Fruit fly (Drosophila melanogaster) whole organism, embryonic: ENCODE measurements around the gene jagn.

ENCODE experiments used
- Atf3 ChIP-seq: fragments of 200-800 bp; sonication (Bioruptor generic); optimal IDR thresholded peaks from 3 replicates; lab custom pipeline; 2016; ENCODE audit warnings: missing biosample characterization, missing genetic modification characterization
- Bgb ChIP-seq: fragments of 200-800 bp; sonication (Bioruptor generic); IDR thresholded peaks from 2 replicates; pipeline ENCODE4 v1.3.6; 2022; ENCODE audit warnings: missing biosample characterization, missing genetic modification characterization; ENCODE audit not compliant: partially characterized antibody
- CG10959 ChIP-seq: fragments of 200-800 bp; sonication (Bioruptor generic); IDR thresholded peaks from 2 replicates; pipeline ENCODE4 v1.3.6; 2022; ENCODE audit warnings: missing biosample characterization, missing genetic modification characterization
- CG12744 ChIP-seq: fragments of 200-800 bp; sonication (Bioruptor generic); optimal IDR thresholded peaks from 2 replicates; lab custom pipeline; 2016; ENCODE audit warnings: missing biosample characterization, missing genetic modification characterization
- CG13624 ChIP-seq: fragments of 200-800 bp; sonication (Bioruptor generic); optimal IDR thresholded peaks from 2 replicates; lab custom pipeline; 2016; ENCODE audit warnings: missing biosample characterization, missing genetic modification characterization
- CG14014 ChIP-seq: fragments of 200-800 bp; sonication (Bioruptor generic); IDR thresholded peaks from 2 replicates; pipeline ENCODE4 v1.3.6; 2022; ENCODE audit warnings: missing biosample characterization, missing genetic modification characterization
- CG14441 ChIP-seq: fragments of 200-800 bp; sonication (Bioruptor generic); IDR thresholded peaks from 2 replicates; pipeline ENCODE4 v1.3.6; 2022; ENCODE audit warnings: missing biosample characterization, missing genetic modification characterization
- CG17568 ChIP-seq: fragments of 200-800 bp; sonication (Bioruptor generic); optimal IDR thresholded peaks from 2 replicates; lab custom pipeline; 2018; ENCODE audit warnings: missing biosample characterization, mild to moderate bottlenecking, missing genetic modification characterization, moderate library complexity
- CG17829 ChIP-seq: fragments of 200-800 bp; optimal IDR thresholded peaks from 2 replicates; lab custom pipeline; 2019; ENCODE audit warnings: missing biosample characterization, mild to moderate bottlenecking, missing genetic modification characterization, moderate library complexity
- CG18599 ChIP-seq: fragments of 200-800 bp; sonication (Bioruptor generic); optimal IDR thresholded peaks from 3 replicates; lab custom pipeline; 2017; ENCODE audit warnings: missing biosample characterization, missing genetic modification characterization, mild to moderate bottlenecking, moderate library complexity, missing genetic modification reagents
- CG18764 ChIP-seq: fragments of 200-800 bp; sonication (Bioruptor generic); optimal IDR thresholded peaks from 3 replicates; lab custom pipeline; 2016; ENCODE audit warnings: missing biosample characterization, missing genetic modification characterization
- CG2199 ChIP-seq: fragments of 200-800 bp; sonication (Bioruptor generic); IDR thresholded peaks from 3 replicates; pipeline ENCODE4 v1.3.6; 2022; ENCODE audit warnings: missing biosample characterization, missing genetic modification characterization
- CG2202 ChIP-seq: fragments of 200-800 bp; sonication (Bioruptor generic); optimal IDR thresholded peaks from 2 replicates; lab custom pipeline; 2018; ENCODE audit warnings: missing biosample characterization, mild to moderate bottlenecking, missing genetic modification characterization
- CG30020 ChIP-seq: fragments of 200-800 bp; optimal IDR thresholded peaks from 2 replicates; lab custom pipeline; 2019; ENCODE audit warnings: missing biosample characterization, mild to moderate bottlenecking, missing genetic modification characterization, moderate library complexity
- CG34224 ChIP-seq: fragments of 200-800 bp; sonication (Bioruptor generic); IDR thresholded peaks from 3 replicates; pipeline ENCODE4 v1.3.6; 2022; ENCODE audit warnings: missing biosample characterization, missing genetic modification characterization; ENCODE audit not compliant: partially characterized antibody
- CG3838 ChIP-seq: fragments of 200-800 bp; sonication (Bioruptor generic); optimal IDR thresholded peaks from 3 replicates; lab custom pipeline; 2016; ENCODE audit warnings: missing biosample characterization, missing genetic modification characterization
- CG5953 ChIP-seq: fragments of 200-800 bp; sonication (Bioruptor generic); IDR thresholded peaks from 2 replicates; pipeline ENCODE4 v1.3.6; 2022; ENCODE audit warnings: missing biosample characterization, missing genetic modification characterization
- CG6791 ChIP-seq: fragments of 200-800 bp; sonication (Bioruptor generic); IDR thresholded peaks from 3 replicates; pipeline ENCODE4 v1.3.6; 2022; ENCODE audit warnings: missing biosample characterization, missing genetic modification characterization; ENCODE audit not compliant: partially characterized antibody
- CG7271 ChIP-seq: fragments of 200-800 bp; sonication (Bioruptor generic); optimal IDR thresholded peaks from 2 replicates; lab custom pipeline; 2018; ENCODE audit warnings: missing biosample characterization, mild to moderate bottlenecking, missing genetic modification characterization, moderate library complexity
- CG7963 ChIP-seq: fragments of 200-800 bp; sonication (Bioruptor generic); IDR thresholded peaks from 3 replicates; pipeline ENCODE4 v1.3.6; 2022; ENCODE audit warnings: missing biosample characterization, missing genetic modification characterization; ENCODE audit not compliant: partially characterized antibody
- CG9797 ChIP-seq: fragments of 200-800 bp; sonication (Bioruptor generic); optimal IDR thresholded peaks from 3 replicates; lab custom pipeline; 2018; ENCODE audit warnings: missing biosample characterization, mild to moderate bottlenecking, missing genetic modification characterization
- CG9876 ChIP-seq: fragments of 200-800 bp; sonication (Bioruptor generic); optimal IDR thresholded peaks from 2 replicates; lab custom pipeline; 2016; ENCODE audit warnings: missing biosample characterization, missing genetic modification characterization
- Dll ChIP-seq: fragments of 200-800 bp; sonication (Bioruptor generic); IDR thresholded peaks from 4 replicates; pipeline ENCODE4 v1.3.6; 2022; ENCODE audit warnings: missing biosample characterization, missing genetic modification characterization; ENCODE audit not compliant: partially characterized antibody
- Doc2 ChIP-seq: fragments of 200-800 bp; sonication (Bioruptor generic); IDR thresholded peaks from 2 replicates; pipeline ENCODE4 v1.3.6; 2022; ENCODE audit warnings: missing biosample characterization, missing genetic modification characterization
- Drgx ChIP-seq: fragments of 200-800 bp; sonication (Bioruptor generic); IDR thresholded peaks from 2 replicates; pipeline ENCODE4 v1.3.6; 2022; ENCODE audit warnings: missing biosample characterization, missing genetic modification characterization
- E2f1 ChIP-seq: fragments of 200-800 bp; sonication (Bioruptor generic); IDR thresholded peaks from 2 replicates; pipeline ENCODE4 v1.3.6; 2022; ENCODE audit warnings: missing biosample characterization, missing genetic modification characterization
- Fer3 ChIP-seq: fragments of 200-800 bp; sonication (Bioruptor generic); optimal IDR thresholded peaks from 2 replicates; lab custom pipeline; 2018; ENCODE audit warnings: missing biosample characterization, mild to moderate bottlenecking, missing genetic modification characterization, moderate library complexity
- Hey ChIP-seq: fragments of 200-800 bp; sonication (Bioruptor generic); optimal IDR thresholded peaks from 3 replicates; lab custom pipeline; 2018; ENCODE audit warnings: missing biosample characterization, mild to moderate bottlenecking, missing genetic modification characterization
- MESR4 ChIP-seq: fragments of 200-800 bp; sonication (Bioruptor generic); optimal IDR thresholded peaks from 2 replicates; lab custom pipeline; 2018; ENCODE audit warnings: missing biosample characterization, mild to moderate bottlenecking, missing genetic modification characterization, moderate library complexity
- Mad ChIP-seq: fragments of 200-800 bp; sonication (Bioruptor generic); optimal IDR thresholded peaks from 2 replicates; lab custom pipeline; 2016; ENCODE audit warnings: missing biosample characterization, missing genetic modification characterization
- Rx ChIP-seq: fragments of 200-800 bp; sonication (Bioruptor generic); IDR thresholded peaks from 2 replicates; pipeline ENCODE4 v1.3.6; 2022; ENCODE audit warnings: missing biosample characterization, missing genetic modification characterization
- Scr ChIP-seq: fragments of 200-800 bp; sonication (Bioruptor generic); IDR thresholded peaks from 2 replicates; pipeline ENCODE4 v1.3.6; 2022; ENCODE audit warnings: missing biosample characterization, missing genetic modification characterization; ENCODE audit not compliant: partially characterized antibody
- Side ChIP-seq: fragments of 200-800 bp; sonication (Bioruptor generic); optimal IDR thresholded peaks from 2 replicates; lab custom pipeline; 2016; ENCODE audit warnings: missing biosample characterization, missing genetic modification characterization
- Sox102F ChIP-seq: fragments of 200-800 bp; sonication (Bioruptor generic); optimal IDR thresholded peaks from 2 replicates; lab custom pipeline; 2018; ENCODE audit warnings: missing biosample characterization, mild to moderate bottlenecking, missing genetic modification characterization, moderate library complexity
- Usf ChIP-seq: fragments of 200-800 bp; sonication (Bioruptor generic); optimal IDR thresholded peaks from 2 replicates; lab custom pipeline; 2017; ENCODE audit warnings: missing genotype, missing biosample characterization, missing genetic modification characterization
- ab ChIP-seq: fragments of 200-800 bp; sonication (Bioruptor generic); optimal IDR thresholded peaks from 2 replicates; lab custom pipeline; 2016; ENCODE audit warnings: missing biosample characterization, missing genetic modification characterization
- bigmax ChIP-seq: fragments of 200-800 bp; sonication (Bioruptor generic); optimal IDR thresholded peaks from 2 replicates; lab custom pipeline; 2018; ENCODE audit warnings: missing biosample characterization, mild to moderate bottlenecking, missing genetic modification characterization
- bowl ChIP-seq: fragments of 200-800 bp; sonication (Bioruptor generic); IDR thresholded peaks from 2 replicates; pipeline ENCODE4 v1.3.6; 2022; ENCODE audit warnings: missing biosample characterization, missing genetic modification characterization
- chif ChIP-seq, 2 experiments: fragments of 200-800 bp; sonication (Bioruptor generic); optimal IDR thresholded peaks; 3 replicates each; lab custom pipeline; 2016; ENCODE audit warnings: missing biosample characterization in 2 of 2, missing genetic modification characterization in 2 of 2
- corto ChIP-seq: fragments of 200-800 bp; sonication (Bioruptor generic); optimal IDR thresholded peaks from 2 replicates; lab custom pipeline; 2016; ENCODE audit warnings: missing biosample characterization, mild to moderate bottlenecking, missing genetic modification characterization, moderate library complexity
- eve ChIP-seq, 2 experiments: fragments of >200 bp; optimal IDR thresholded peaks; 2 replicates each; lab custom pipeline; 2017; ENCODE audit warnings: missing biosample characterization in 2 of 2, missing genetic modification characterization in 2 of 2
- gce ChIP-seq: fragments of 200-800 bp; sonication (Bioruptor generic); IDR thresholded peaks from 3 replicates; pipeline ENCODE4 v1.3.6; 2022; ENCODE audit warnings: missing biosample characterization, missing genetic modification characterization
- gem ChIP-seq: fragments of 200-800 bp; sonication (Bioruptor generic); optimal IDR thresholded peaks from 2 replicates; lab custom pipeline; 2019; ENCODE audit warnings: missing biosample characterization, mild to moderate bottlenecking, missing genetic modification characterization, moderate library complexity
- grn ChIP-seq: fragments of 200-800 bp; sonication (Bioruptor generic); optimal IDR thresholded peaks from 3 replicates; lab custom pipeline; 2017; ENCODE audit warnings: missing biosample characterization, missing genetic modification characterization
- kay ChIP-seq: fragments of 200-800 bp; sonication (Bioruptor generic); optimal IDR thresholded peaks from 2 replicates; lab custom pipeline; 2016; ENCODE audit warnings: missing biosample characterization, missing genetic modification characterization
- nmo ChIP-seq: fragments of 200-800 bp; sonication (Bioruptor generic); optimal IDR thresholded peaks from 2 replicates; lab custom pipeline; 2018; ENCODE audit warnings: missing biosample characterization, mild to moderate bottlenecking, missing genetic modification characterization, moderate library complexity
- pzg ChIP-seq: fragments of 200-800 bp; sonication (Bioruptor generic); optimal IDR thresholded peaks from 3 replicates; lab custom pipeline; 2018; ENCODE audit warnings: missing biosample characterization, mild to moderate bottlenecking, missing genetic modification characterization, moderate library complexity
- run ChIP-seq: fragments of 200-800 bp; sonication (Bioruptor generic); optimal IDR thresholded peaks from 3 replicates; lab custom pipeline; 2018; ENCODE audit warnings: missing biosample characterization, mild to moderate bottlenecking, missing genetic modification characterization
- stc ChIP-seq: fragments of 200-800 bp; sonication (Bioruptor generic); IDR thresholded peaks from 2 replicates; pipeline ENCODE4 v1.3.6; 2022; ENCODE audit warnings: missing biosample characterization, missing genetic modification characterization
- trem ChIP-seq: fragments of 200-800 bp; optimal IDR thresholded peaks from 3 replicates; lab custom pipeline; 2019; ENCODE audit warnings: missing biosample characterization, mild to moderate bottlenecking, missing genetic modification characterization, moderate library complexity
- trh ChIP-seq: fragments of 200-800 bp; sonication (Bioruptor generic); optimal IDR thresholded peaks from 2 replicates; lab custom pipeline; 2016; ENCODE audit warnings: missing biosample characterization, missing genetic modification characterization
- twi ChIP-seq: fragments of 200-800 bp; optimal IDR thresholded peaks from 2 replicates; lab custom pipeline; 2019; ENCODE audit warnings: missing biosample characterization, mild to moderate bottlenecking, missing genetic modification characterization, moderate library complexity

The jagn gene

DNA sequence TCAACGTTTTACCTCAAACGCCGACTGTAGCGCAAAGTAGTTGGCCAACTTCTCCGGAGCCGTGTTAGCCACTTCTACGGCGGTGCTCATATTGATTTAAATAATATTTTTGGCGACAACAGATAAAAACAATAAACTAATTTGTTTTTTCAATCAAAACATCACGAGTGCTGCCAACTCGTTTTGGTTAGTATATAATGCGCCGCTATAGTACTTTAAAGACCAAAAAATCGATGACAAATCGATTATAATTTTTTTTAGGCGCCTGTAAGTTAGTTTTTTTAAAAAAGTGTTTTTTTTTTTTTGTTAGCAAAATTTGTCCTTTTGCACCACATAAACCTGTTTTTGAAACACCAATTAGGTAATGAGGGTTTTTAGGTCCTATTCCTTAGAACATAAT lies 42.1 kb downstream of the jagn start, which contains the start of gene Hpr1 (continued):
- 0 out of 3 replicates have a peak, but pooled peaks have one; percentile 29 for TF ChIP-seq CG34224
- TF ChIP-seq CG18599 (GFP tag; lab: Kevin White, UChicago): no peak
- TF ChIP-seq run (tag; lab: Kevin White, UChicago): no peak
- no peak for TF ChIP-seq twi (tag; lab: Kevin White, UChicago)
- peak; percentile 99 for TF ChIP-seq trem (tag; lab: Kevin White, UChicago)
- no peak for TF ChIP-seq CG7963
- no peak for TF ChIP-seq CG14441 (GFP tag; lab: Robert Waterston, UW)
- TF ChIP-seq stc (GFP tag; lab: Robert Waterston, UW): no peak
- TF ChIP-seq Rx (GFP tag; lab: Robert Waterston, UW): no peak
- no peak for TF ChIP-seq CG13624 (GFP tag; lab: Kevin White, UChicago)
- TF ChIP-seq Bgb: peak; percentile 29; the same call in 1 of the 2 replicates
- no peak for TF ChIP-seq Drgx
- TF ChIP-seq CG17829 (tag; lab: Kevin White, UChicago): no peak
- TF ChIP-seq gem (tag; lab: Kevin White, UChicago): no peak
- TF ChIP-seq eve (GFP tag; optimal IDR thresholded peaks at IDR 0.05; lab: Kevin White, UChicago): no peak
- no peak for TF ChIP-seq bigmax
- no peak for TF ChIP-seq Usf (GFP tag; lab: Kevin White, UChicago)
- no peak for TF ChIP-seq Sox102F (GFP tag; lab: Kevin White, UChicago)
- TF ChIP-seq CG17568: no peak
- TF ChIP-seq bowl (GFP tag; lab: Robert Waterston, UW): no peak
- no peak for TF ChIP-seq Mad (GFP tag; lab: Kevin White, UChicago)
- no peak for TF ChIP-seq Doc2 (GFP tag; lab: Robert Waterston, UW)
- no peak for TF ChIP-seq CG9876 (GFP tag; lab: Kevin White, UChicago)
- TF ChIP-seq E2f1 (GFP tag; lab: Robert Waterston, UW): no peak
- no peak for TF ChIP-seq CG10959 (GFP tag; lab: Robert Waterston, UW)
- TF ChIP-seq trh (GFP tag; lab: Kevin White, UChicago): no peak
- TF ChIP-seq CG12744 (GFP tag; lab: Kevin White, UChicago): no peak
- TF ChIP-seq pzg: peak; percentile 54
- TF ChIP-seq kay (GFP tag; lab: Kevin White, UChicago): no peak
- TF ChIP-seq CG2202 (tag; lab: Kevin White, UChicago): no peak
- TF ChIP-seq CG14014 (GFP tag; lab: Robert Waterston, UW): no peak
- TF ChIP-seq CG2199: no peak
- TF ChIP-seq Side (GFP tag; lab: Kevin White, UChicago): no peak
- TF ChIP-seq MESR4 (GFP tag; lab: Kevin White, UChicago): peak; percentile 36
- peak; percentile 58 for TF ChIP-seq Scr (GFP tag; lab: Robert Waterston, UW)
- TF ChIP-seq grn (GFP tag; lab: Kevin White, UChicago): no peak
- no peak for TF ChIP-seq CG18764 (GFP tag; lab: Kevin White, UChicago)
- TF ChIP-seq CG5953 (GFP tag; lab: Robert Waterston, UW): no peak
- TF ChIP-seq CG6791 (GFP tag; lab: Robert Waterston, UW): peak; percentile 60; the same call in 2 of the 3 replicates
- TF ChIP-seq CG7271: no peak
- no peak for TF ChIP-seq CG3838
- TF ChIP-seq Fer3 (tag; lab: Kevin White, UChicago): no peak
- no peak for TF ChIP-seq Atf3 (GFP tag; lab: Kevin White, UChicago)
- no peak for TF ChIP-seq chif (GFP tag; optimal IDR thresholded peaks at IDR 0.05; lab: Kevin White, UChicago)
- no peak for TF ChIP-seq nmo (GFP tag; lab: Kevin White, UChicago)
- no peak for TF ChIP-seq Hey (tag; lab: Kevin White, UChicago)
- no peak for TF ChIP-seq CG30020 (tag; lab: Kevin White, UChicago)
- no peak for TF ChIP-seq CG9797 (GFP tag; lab: Kevin White, UChicago)
- no peak for TF ChIP-seq ab
- no peak for TF ChIP-seq corto (GFP tag; lab: Kevin White, UChicago)
- TF ChIP-seq gce: no peak
- TF ChIP-seq Dll: peak; percentile 52; the same call in 1 of the 4 replicates
